Worm (Caenorhabditis elegans): ENCODE measurements around the gene nas-39.

nas-39 gene

DNA sequence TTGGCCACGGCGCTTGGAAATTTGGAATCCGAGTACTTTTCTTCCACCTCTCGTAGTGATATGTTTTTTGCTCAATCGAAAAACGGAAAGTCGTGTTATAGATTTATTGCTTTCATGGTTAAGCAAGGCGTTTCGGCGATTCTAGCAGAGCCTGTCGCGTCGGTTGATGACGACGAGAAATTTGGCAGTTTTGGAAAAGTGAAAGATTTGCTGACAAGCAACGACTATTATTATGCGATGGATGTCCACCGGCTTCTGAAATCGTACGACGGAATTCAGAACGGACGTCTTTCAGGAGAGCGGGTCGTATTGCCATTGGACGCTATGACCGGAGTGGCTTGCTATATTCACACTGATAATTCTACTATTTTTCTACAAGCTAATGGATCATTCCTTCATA lies 62.0 kb downstream of the nas-39 start:
- TF ChIP-seq pqm-1 (tag; optimal IDR thresholded peaks at IDR 0.05) (no peak), unc-62 (GFP tag; optimal IDR thresholded peaks at IDR 0.05) (no peak), nhr-237 (tag; optimal IDR thresholded peaks at IDR 0.05) (no peak), tbx-2 (tag; optimal IDR thresholded peaks at IDR 0.05) (no peak), R02D3.7 (tag; optimal IDR thresholded peaks at IDR 0.05) (no peak), lsy-12 (tag; optimal IDR thresholded peaks at IDR 0.05) (no peak), mdl-1 (tag; optimal IDR thresholded peaks at IDR 0.05) (no peak), nhr-67 (tag; optimal IDR thresholded peaks at IDR 0.05) (no peak), ceh-16 (tag; optimal IDR thresholded peaks at IDR 0.05) (no peak), ceh-9 (tag; optimal IDR thresholded peaks at IDR 0.05) (no peak), nhr-25 (tag; optimal IDR thresholded peaks at IDR 0.05) (no peak), unc-39 (tag; optimal IDR thresholded peaks at IDR 0.05) (no peak), skn-1 (tag; optimal IDR thresholded peaks at IDR 0.05) (no peak)

DNA sequence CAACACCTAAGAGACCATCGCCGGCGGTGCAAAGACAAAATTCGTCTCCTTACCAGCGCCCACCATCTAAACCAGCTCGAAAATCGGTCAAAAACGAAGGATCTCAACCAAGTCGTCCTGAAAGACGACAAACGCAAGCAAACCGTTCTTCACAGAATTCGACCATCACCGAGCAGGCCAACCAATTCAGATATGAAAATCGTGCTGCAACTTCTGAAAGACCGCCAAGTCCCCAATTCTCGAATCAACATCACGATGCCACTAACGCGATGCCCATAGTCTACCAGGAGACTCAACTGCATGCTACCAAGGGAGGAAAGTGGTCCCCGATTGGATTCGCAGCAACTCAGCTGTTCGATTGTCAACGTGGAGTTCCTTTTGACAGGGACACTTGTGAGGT lies 62.8 kb downstream of the nas-39 start, which contains the start of gene T25D1.1:
Gene T25D1.1 (plus strand): TSS at position 301 of the 400 bp plus-strand sequence.
- TF ChIP-seq pqm-1 (tag; optimal IDR thresholded peaks at IDR 0.05) (no peak), nhr-77 (tag; optimal IDR thresholded peaks at IDR 0.05) (no peak), hmg-11 (tag; optimal IDR thresholded peaks at IDR 0.05) (no peak), nhr-23 (tag; optimal IDR thresholded peaks at IDR 0.05) (no peak), lin-39 (tag; optimal IDR thresholded peaks at IDR 0.05) (no peak), egl-5 (tag; optimal IDR thresholded peaks at IDR 0.05) (no peak), ceh-82 (tag; optimal IDR thresholded peaks at IDR 0.05) (no peak), jun-1 (tag; optimal IDR thresholded peaks at IDR 0.05) (no peak), pha-4 (tag; optimal IDR thresholded peaks at IDR 0.05) (no peak), skn-1 (tag; optimal IDR thresholded peaks at IDR 0.05) (no peak), nhr-237 (tag; optimal IDR thresholded peaks at IDR 0.05) (no peak), fkh-2 (tag; optimal IDR thresholded peaks at IDR 0.05) (no peak), ztf-11 (tag; optimal IDR thresholded peaks at IDR 0.05) (no peak), egl-27 (tag; optimal IDR thresholded peaks at IDR 0.05) (no peak), unc-39 (tag; optimal IDR thresholded peaks at IDR 0.05) (no peak), ztf-4 (tag; optimal IDR thresholded peaks at IDR 0.05) (no peak)

Data from whole organism, L3 larva.